Fruit fly (Drosophila melanogaster) whole organism, prepupa: ENCODE results near the gene lectin-24Db.

Experiments
- Blimp-1 ChIP-seq: fragments of 200-800 bp; sonication (Bioruptor generic); optimal IDR thresholded peaks from 3 replicates; lab custom pipeline; 2017; ENCODE audit warnings: missing biosample characterization, missing genetic modification characterization, mild to moderate bottlenecking, moderate library complexity, missing genetic modification reagents
- CG10631 ChIP-seq: fragments of 200-800 bp; sonication (Bioruptor generic); optimal IDR thresholded peaks from 2 replicates; lab custom pipeline; 2016; ENCODE audit warnings: missing biosample characterization, missing genetic modification characterization
- CG10669 ChIP-seq: fragments of 200-800 bp; sonication (Bioruptor generic); optimal IDR thresholded peaks from 3 replicates; lab custom pipeline; 2018; ENCODE audit warnings: missing biosample characterization, mild to moderate bottlenecking, missing genetic modification characterization, moderate library complexity
- CG11762 ChIP-seq: fragments of 200-800 bp; sonication (Bioruptor generic); optimal IDR thresholded peaks from 3 replicates; lab custom pipeline; 2016; ENCODE audit warnings: missing biosample characterization, missing genetic modification characterization; ENCODE audit not compliant: insufficient read depth
- CG11902 ChIP-seq: fragments of 200-800 bp; sonication (Bioruptor generic); optimal IDR thresholded peaks from 3 replicates; lab custom pipeline; 2016; ENCODE audit warnings: missing biosample characterization, missing genetic modification characterization
- CG15336 ChIP-seq: fragments of 200-800 bp; sonication (Bioruptor generic); IDR thresholded peaks from 2 replicates; pipeline ENCODE4 v1.3.6; 2022; ENCODE audit warnings: missing biosample characterization, missing genetic modification characterization
- CG1621 ChIP-seq: fragments of 200-800 bp; sonication (Bioruptor generic); optimal IDR thresholded peaks from 3 replicates; lab custom pipeline; 2018; ENCODE audit warnings: missing biosample characterization, mild to moderate bottlenecking, missing genetic modification characterization
- CG16779 ChIP-seq: fragments of 200-800 bp; sonication (Bioruptor generic); optimal IDR thresholded peaks from 3 replicates; lab custom pipeline; 2017; ENCODE audit warnings: missing biosample characterization, mild to moderate bottlenecking, missing genetic modification characterization
- CG31627 ChIP-seq: fragments of 200-800 bp; sonication (Bioruptor generic); optimal IDR thresholded peaks from 3 replicates; lab custom pipeline; 2016; ENCODE audit warnings: missing biosample characterization, missing genetic modification characterization
- CG32006 ChIP-seq: fragments of 200-800 bp; sonication (Bioruptor generic); optimal IDR thresholded peaks from 3 replicates; lab custom pipeline; 2017; ENCODE audit warnings: missing biosample characterization, mild to moderate bottlenecking, missing genetic modification characterization
- CG3919 ChIP-seq: fragments of 200-800 bp; sonication (Bioruptor generic); optimal IDR thresholded peaks from 3 replicates; lab custom pipeline; 2016; ENCODE audit warnings: missing biosample characterization, missing genetic modification characterization
- CG6276 ChIP-seq: fragments of 200-800 bp; sonication (Bioruptor generic); optimal IDR thresholded peaks from 2 replicates; lab custom pipeline; 2017; ENCODE audit warnings: missing biosample characterization, mild to moderate bottlenecking, missing genetic modification characterization
- CG6792 ChIP-seq: fragments of 200-800 bp; sonication (Bioruptor generic); optimal IDR thresholded peaks from 3 replicates; lab custom pipeline; 2016; ENCODE audit warnings: missing biosample characterization, missing genetic modification characterization
- CG6808 ChIP-seq: fragments of 200-800 bp; sonication (Bioruptor generic); optimal IDR thresholded peaks from 3 replicates; lab custom pipeline; 2017; ENCODE audit warnings: missing biosample characterization, missing genetic modification characterization, mild to moderate bottlenecking, moderate library complexity, missing genetic modification reagents
- CG6854 ChIP-seq: fragments of 200-800 bp; sonication (Bioruptor generic); optimal IDR thresholded peaks from 2 replicates; lab custom pipeline; 2017; ENCODE audit warnings: missing biosample characterization, mild to moderate bottlenecking, missing genetic modification characterization
- CG7368 ChIP-seq: fragments of 200-800 bp; sonication (Bioruptor generic); optimal IDR thresholded peaks from 3 replicates; lab custom pipeline; 2016; ENCODE audit warnings: missing biosample characterization, missing genetic modification characterization
- CG8319 ChIP-seq: fragments of 200-800 bp; sonication (Bioruptor generic); optimal IDR thresholded peaks from 3 replicates; lab custom pipeline; 2016; ENCODE audit warnings: missing biosample characterization, missing genetic modification characterization
- CG9139 ChIP-seq: fragments of 200-800 bp; sonication (Bioruptor generic); optimal IDR thresholded peaks from 3 replicates; lab custom pipeline; 2017; ENCODE audit warnings: missing biosample characterization, mild to moderate bottlenecking, missing genetic modification characterization
- Eip75B ChIP-seq: fragments of 200-800 bp; sonication (Bioruptor generic); optimal IDR thresholded peaks from 3 replicates; lab custom pipeline; 2016; ENCODE audit warnings: missing biosample characterization, missing genetic modification characterization
- Eip78C ChIP-seq: fragments of 200-800 bp; sonication (Bioruptor generic); peaks from one replicate; lab custom pipeline; 2016; ENCODE audit warnings: missing biosample characterization, missing genetic modification characterization
- Eip93F ChIP-seq: fragments of 200-800 bp; sonication (Bioruptor generic); optimal IDR thresholded peaks from 2 replicates; lab custom pipeline; 2016; ENCODE audit warnings: missing biosample characterization, mild to moderate bottlenecking, missing genetic modification characterization
- Ets21C ChIP-seq: fragments of 200-800 bp; sonication (Bioruptor generic); optimal IDR thresholded peaks from 3 replicates; lab custom pipeline; 2016; ENCODE audit warnings: missing biosample characterization, missing genetic modification characterization
- Ets96B ChIP-seq: fragments of 200-800 bp; optimal IDR thresholded peaks from 2 replicates; lab custom pipeline; 2019; ENCODE audit warnings: missing biosample characterization, mild to moderate bottlenecking, missing genetic modification characterization, moderate library complexity
- Gug ChIP-seq: fragments of 200-800 bp; sonication (Bioruptor generic); IDR thresholded peaks from 2 replicates; pipeline ENCODE4 v1.3.6; 2022; ENCODE audit warnings: missing biosample characterization, missing genetic modification characterization
- Hr38 ChIP-seq: sonication (Bioruptor generic); optimal IDR thresholded peaks from 2 replicates; lab custom pipeline; 2016; ENCODE audit warnings: missing biosample characterization, missing genetic modification characterization
- Hr39 ChIP-seq: fragments of 200-800 bp; sonication (Bioruptor generic); optimal IDR thresholded peaks from 2 replicates; lab custom pipeline; 2016; ENCODE audit warnings: missing biosample characterization, missing genetic modification characterization
- Lpt ChIP-seq: fragments of 200-800 bp; sonication (Bioruptor generic); optimal IDR thresholded peaks from 3 replicates; lab custom pipeline; 2016; ENCODE audit warnings: missing biosample characterization, missing genetic modification characterization
- Met ChIP-seq: fragments of 200-800 bp; sonication (Bioruptor generic); optimal IDR thresholded peaks from 3 replicates; lab custom pipeline; 2016; ENCODE audit warnings: missing biosample characterization, missing genetic modification characterization
- Smox ChIP-seq: fragments of 200-800 bp; sonication (Bioruptor generic); optimal IDR thresholded peaks from 3 replicates; lab custom pipeline; 2016; ENCODE audit warnings: missing biosample characterization, missing genetic modification characterization
- Sox102F ChIP-seq: fragments of 200-800 bp; sonication (Bioruptor generic); optimal IDR thresholded peaks from 2 replicates; lab custom pipeline; 2016; ENCODE audit warnings: missing biosample characterization, mild to moderate bottlenecking, missing genetic modification characterization
- Sox14 ChIP-seq: fragments of 200-800 bp; sonication (Bioruptor generic); optimal IDR thresholded peaks from 3 replicates; lab custom pipeline; 2016; ENCODE audit warnings: missing biosample characterization, missing genetic modification characterization
- Sox15 ChIP-seq: fragments of 200-800 bp; sonication (Bioruptor generic); optimal IDR thresholded peaks from 3 replicates; lab custom pipeline; 2016; ENCODE audit warnings: missing biosample characterization, missing genetic modification characterization
- achi ChIP-seq: fragments of 200-800 bp; sonication (Bioruptor generic); optimal IDR thresholded peaks from 3 replicates; lab custom pipeline; 2016; ENCODE audit warnings: missing biosample characterization, missing genetic modification characterization
- cyc ChIP-seq: fragments of 200-800 bp; sonication (Bioruptor generic); optimal IDR thresholded peaks from 3 replicates; lab custom pipeline; 2016; ENCODE audit warnings: missing biosample characterization, missing genetic modification characterization
- dac ChIP-seq: fragments of 200-800 bp; sonication (Bioruptor generic); optimal IDR thresholded peaks from 2 replicates; lab custom pipeline; 2017; ENCODE audit warnings: missing biosample characterization, mild to moderate bottlenecking, missing genetic modification characterization
- esn ChIP-seq: fragments of 200-800 bp; sonication (Bioruptor generic); optimal IDR thresholded peaks from 2 replicates; lab custom pipeline; 2016; ENCODE audit warnings: missing biosample characterization, mild to moderate bottlenecking, missing genetic modification characterization, moderate library complexity
- fd85E ChIP-seq: fragments of 200-800 bp; sonication (Bioruptor generic); optimal IDR thresholded peaks from 3 replicates; lab custom pipeline; 2016; ENCODE audit warnings: missing biosample characterization, missing genetic modification characterization
- fkh ChIP-seq: fragments of 200-800 bp; sonication (Bioruptor generic); optimal IDR thresholded peaks from 3 replicates; lab custom pipeline; 2017; ENCODE audit warnings: missing biosample characterization, mild to moderate bottlenecking, missing genetic modification characterization, moderate library complexity
- lz ChIP-seq: fragments of 200-800 bp; sonication (Bioruptor generic); optimal IDR thresholded peaks from 3 replicates; lab custom pipeline; 2016; ENCODE audit warnings: missing biosample characterization, missing genetic modification characterization
- net ChIP-seq: fragments of 200-800 bp; sonication (Bioruptor generic); optimal IDR thresholded peaks from 3 replicates; lab custom pipeline; 2016; ENCODE audit warnings: missing biosample characterization, missing genetic modification characterization
- salr ChIP-seq, 2 experiments: fragments of 200-800 bp; sonication (Bioruptor generic); optimal IDR thresholded peaks; 3 replicates each; lab custom pipeline; 2016 to 2018; ENCODE audit warnings: missing biosample characterization in 2 of 2, missing genetic modification characterization in 2 of 2, mild to moderate bottlenecking in 1 of 2
- ss ChIP-seq, 2 experiments: fragments of 200-800 bp; sonication (Bioruptor generic); optimal IDR thresholded peaks; 2 replicates in 1 of 2; 3 replicates in 1 of 2; lab custom pipeline; 2017 to 2018; ENCODE audit warnings: mild to moderate bottlenecking in 2 of 2, missing biosample characterization in 2 of 2, missing genetic modification characterization in 2 of 2, moderate library complexity in 1 of 2
- svp ChIP-seq: fragments of 200-800 bp; sonication (Bioruptor generic); peaks from one replicate; lab custom pipeline; 2016; ENCODE audit warnings: missing biosample characterization, missing genetic modification characterization
- topi ChIP-seq: fragments of 200-800 bp; sonication (Bioruptor generic); optimal IDR thresholded peaks from 3 replicates; lab custom pipeline; 2016; ENCODE audit warnings: missing biosample characterization, missing genetic modification characterization
- vri ChIP-seq: fragments of 200-800 bp; sonication (Bioruptor generic); optimal IDR thresholded peaks from 3 replicates; lab custom pipeline; 2016; ENCODE audit warnings: missing biosample characterization, mild to moderate bottlenecking, missing genetic modification characterization

lectin-24Db gene

dm6 chr2L:4227546-4227945, 39.6 kb downstream of the lectin-24Db start, which contains the start of gene RpL40:
TSS of gene RpL40 (plus strand) at chr2L:4227699.
- TF ChIP-seq Hr39 (peak; percentile 0), CG11902 (no peak), CG11762 (GFP tag; lab: Kevin White, UChicago) (no peak), net (GFP tag; lab: Kevin White, UChicago) (no peak), Ets21C (no peak), Gug (GFP tag; lab: Robert Waterston, UW) (no peak), vri (GFP tag; lab: Kevin White, UChicago) (no peak), CG6276 (GFP tag; lab: Kevin White, UChicago) (no peak), CG32006 (no peak), lz (GFP tag; lab: Kevin White, UChicago) (no peak), achi (GFP tag; lab: Kevin White, UChicago) (no peak), Met (no peak), CG10631 (GFP tag; lab: Kevin White, UChicago) (no peak), Hr38 (GFP tag; lab: Kevin White, UChicago) (no peak), CG6808 (GFP tag; lab: Kevin White, UChicago) (no peak), cyc (GFP tag; lab: Kevin White, UChicago) (no peak), CG31627 (GFP tag; lab: Kevin White, UChicago) (no peak), dac (no peak), Smox (GFP tag; lab: Kevin White, UChicago) (no peak), CG8319 (GFP tag; lab: Kevin White, UChicago) (no peak), ss (GFP tag; optimal IDR thresholded peaks at IDR 0.05; lab: Kevin White, UChicago) (peak; percentile 10 to 23), fd85E (no peak), CG1621 (tag; lab: Kevin White, UChicago) (no peak), Lpt (no peak), Sox15 (GFP tag; lab: Kevin White, UChicago) (no peak), topi (GFP tag; lab: Kevin White, UChicago) (no peak), esn (no peak), Blimp-1 (GFP tag; lab: Kevin White, UChicago) (no peak), Eip78C (GFP tag; lab: Kevin White, UChicago) (peak; percentile 80), CG16779 (tag; lab: Kevin White, UChicago) (no peak), svp (GFP tag; lab: Kevin White, UChicago) (peak; percentile 20), Sox14 (GFP tag; lab: Kevin White, UChicago) (no peak), CG6792 (GFP tag; lab: Kevin White, UChicago) (no peak), Sox102F (no peak), Eip75B (GFP tag; lab: Kevin White, UChicago) (no peak), CG15336 (GFP tag; lab: Robert Waterston, UW) (no peak), fkh (GFP tag; lab: Kevin White, UChicago) (no peak), CG7368 (GFP tag; lab: Kevin White, UChicago) (no peak), CG10669 (no peak), CG3919 (no peak), salr (GFP tag; optimal IDR thresholded peaks at IDR 0.05; lab: Kevin White, UChicago) (no peak), CG6854 (GFP tag; lab: Kevin White, UChicago) (peak; percentile 44), Ets96B (tag; lab: Kevin White, UChicago) (no peak), Eip93F (no peak), CG9139 (GFP tag; lab: Kevin White, UChicago) (peak; percentile 8)
